Fruit fly (Drosophila melanogaster): ENCODE results near the gene CG14647.

dm6 chr3R:4390133-4390532 lies 10.2 kb upstream of the CG14647 start, which contains the start of gene CG14646:
- TF ChIP-seq sv (GFP tag; optimal IDR thresholded peaks at IDR 0.05) (no peak), Rel (GFP tag; optimal IDR thresholded peaks at IDR 0.05) (no peak), Rel (tag; optimal IDR thresholded peaks at IDR 0.05) (peak; percentile 21), usp (GFP tag; optimal IDR thresholded peaks at IDR 0.05) (no peak), Abd-B (GFP tag; optimal IDR thresholded peaks at IDR 0.05) (no peak), psq (GFP tag; optimal IDR thresholded peaks at IDR 0.05) (no peak), Vsx2 (GFP tag; optimal IDR thresholded peaks at IDR 0.05; ENCODE audit: partially characterized antibody) (no peak)

All from whole organism, wandering third instar larva.